Worm (Caenorhabditis elegans) whole organism, L1 larva: ENCODE results near the gene tim-1.

Experiments used
- F16B12.6 ChIP-seq: fragments of 150-350 bp; optimal IDR thresholded peaks from 2 replicates; lab custom pipeline; 2014; ENCODE audit warnings: missing biosample characterization, missing genetic modification characterization
- Y116A8C.19 ChIP-seq: sonication (generic microtip); optimal IDR thresholded peaks from 2 replicates; lab custom pipeline; 2016; ENCODE audit warnings: missing compliant biosample characterization, missing genetic modification characterization, borderline replicate concordance
- alr-1 ChIP-seq: fragments of 200-800 bp; sonication (Bioruptor generic); optimal IDR thresholded peaks from 2 replicates; lab custom pipeline; 2018; ENCODE audit warnings: borderline replicate concordance, mild to moderate bottlenecking, missing genetic modification characterization, missing compliant biosample characterization
- ceh-63 ChIP-seq: fragments of 200-800 bp; sonication (Bioruptor generic); optimal IDR thresholded peaks from 2 replicates; lab custom pipeline; 2018; ENCODE audit warnings: mild to moderate bottlenecking, missing genetic modification characterization, missing compliant biosample characterization
- ceh-8 ChIP-seq: fragments of 200-800 bp; sonication (Bioruptor generic); optimal IDR thresholded peaks from 2 replicates; lab custom pipeline; 2018; ENCODE audit warnings: mild to moderate bottlenecking, missing genetic modification characterization, moderate library complexity, missing compliant biosample characterization
- ceh-88 ChIP-seq: fragments of 200-800 bp; sonication (Bioruptor generic); IDR thresholded peaks from 2 replicates; pipeline ENCODE4 v1.3.6; 2022; ENCODE audit warnings: missing genetic modification characterization, missing compliant biosample characterization
- ceh-90 ChIP-seq: sonication (generic microtip); optimal IDR thresholded peaks from 2 replicates; lab custom pipeline; 2016; ENCODE audit warnings: missing genetic modification characterization, missing compliant biosample characterization
- dpl-1 ChIP-seq, 3 experiments: fragments of 150-350 bp in 2 of 3; sonication (generic microtip) in 1 of 3; optimal IDR thresholded peaks; 2 replicates each; lab custom pipeline; 2014 to 2017; ENCODE audit warnings: missing biosample characterization in 3 of 3, missing genetic modification characterization in 3 of 3, missing genetic modification reagents in 3 of 3
- efl-1 ChIP-seq, 4 experiments: fragments of 150-350 bp; optimal IDR thresholded peaks in 3 of 4; peaks in 1 of 4; 1 replicate in 1 of 4; 2 replicates in 3 of 4; lab custom pipeline; 2014; ENCODE audit warnings: missing biosample characterization in 2 of 4, missing genetic modification characterization in 2 of 4, missing genetic modification reagents in 2 of 4
- fkh-10 ChIP-seq: sonication (generic microtip); optimal IDR thresholded peaks from 2 replicates; lab custom pipeline; 2017; ENCODE audit warnings: missing biosample characterization, missing genetic modification reagents, missing genetic modification characterization
- fkh-4 ChIP-seq: sonication (generic microtip); optimal IDR thresholded peaks from 2 replicates; lab custom pipeline; 2016; ENCODE audit warnings: missing compliant biosample characterization, missing genetic modification characterization, borderline replicate concordance
- fkh-8 ChIP-seq: sonication (generic microtip); optimal IDR thresholded peaks from 2 replicates; lab custom pipeline; 2016; ENCODE audit warnings: mild to moderate bottlenecking, missing genetic modification characterization, missing compliant biosample characterization
- fos-1 ChIP-seq: fragments of 150-350 bp; optimal IDR thresholded peaks from 2 replicates; lab custom pipeline; 2014; ENCODE audit warnings: missing biosample characterization, missing genetic modification characterization
- grh-1 ChIP-seq: fragments of 200-800 bp; sonication (Bioruptor generic); IDR thresholded peaks from 2 replicates; pipeline ENCODE4 v1.3.6; 2022; ENCODE audit warnings: missing genetic modification reagents, missing genetic modification characterization, missing compliant biosample characterization
- hlh-17 ChIP-seq: fragments of 200-800 bp; sonication (Bioruptor generic); optimal IDR thresholded peaks from 2 replicates; lab custom pipeline; 2018; ENCODE audit warnings: missing genetic modification characterization, mild to moderate bottlenecking, missing compliant biosample characterization, moderate library complexity, borderline replicate concordance
- hpl-2 ChIP-seq: fragments of 150-350 bp; optimal IDR thresholded peaks from 2 replicates; lab custom pipeline; 2014; ENCODE audit warnings: missing biosample characterization, missing genetic modification reagents, missing genetic modification characterization
- isw-1 ChIP-seq: fragments of 200-800 bp; sonication (Bioruptor generic); IDR thresholded peaks from 2 replicates; pipeline ENCODE4 v1.3.6; 2022; ENCODE audit warnings: missing genetic modification characterization, missing compliant biosample characterization
- lsy-2 ChIP-seq, 2 experiments: fragments of 150-350 bp; optimal IDR thresholded peaks; 2 replicates each; lab custom pipeline; 2014; ENCODE audit warnings: missing biosample characterization in 2 of 2, missing genetic modification characterization in 2 of 2
- mep-1 ChIP-seq: fragments of 150-350 bp; optimal IDR thresholded peaks from 2 replicates; lab custom pipeline; 2014; ENCODE audit warnings: missing biosample characterization, missing genetic modification characterization
- nhr-19 ChIP-seq: fragments of 200-800 bp; sonication (Bioruptor generic); conservative IDR thresholded peaks from 2 replicates; pipeline ENCODE4 v1.3.6; 2022; ENCODE audit warnings: missing genetic modification characterization, missing compliant biosample characterization
- nhr-28 ChIP-seq: fragments of 150-350 bp; optimal IDR thresholded peaks from 2 replicates; lab custom pipeline; 2014; ENCODE audit warnings: missing biosample characterization, missing genetic modification characterization
- nhr-85 ChIP-seq: sonication (generic microtip); peaks from one replicate; lab custom pipeline; 2016; ENCODE audit warnings: missing genetic modification characterization, inconsistent platforms, missing compliant biosample characterization
- nhr-90 ChIP-seq: sonication (generic microtip); optimal IDR thresholded peaks from 2 replicates; lab custom pipeline; 2016; ENCODE audit warnings: mild to moderate bottlenecking, missing genetic modification characterization, missing compliant biosample characterization; ENCODE audit not compliant: poor library complexity
- rnt-1 ChIP-seq: sonication (generic microtip); optimal IDR thresholded peaks from 2 replicates; lab custom pipeline; 2016; ENCODE audit warnings: mild to moderate bottlenecking, missing genetic modification characterization, moderate library complexity, missing compliant biosample characterization
- skn-1 ChIP-seq: fragments of 150-350 bp; optimal IDR thresholded peaks from 2 replicates; lab custom pipeline; 2014; ENCODE audit warnings: missing biosample characterization, missing genetic modification characterization
- snu-23 ChIP-seq: sonication (generic microtip); optimal IDR thresholded peaks from 2 replicates; lab custom pipeline; 2016; ENCODE audit warnings: missing genetic modification characterization, missing compliant biosample characterization
- sup-37 ChIP-seq: fragments of 200-800 bp; sonication (Bioruptor generic); optimal IDR thresholded peaks from 2 replicates; lab custom pipeline; 2018; ENCODE audit warnings: mild to moderate bottlenecking, missing genetic modification characterization, missing compliant biosample characterization
- unc-30 ChIP-seq: sonication (generic microtip); optimal IDR thresholded peaks from 2 replicates; lab custom pipeline; 2017; ENCODE audit warnings: missing biosample characterization, missing genetic modification characterization
- unc-86 ChIP-seq: sonication (generic microtip); optimal IDR thresholded peaks from 2 replicates; lab custom pipeline; 2016; ENCODE audit warnings: missing genetic modification characterization, missing compliant biosample characterization
- zip-4 ChIP-seq: fragments of 200-800 bp; sonication (Bioruptor generic); optimal IDR thresholded peaks from 2 replicates; lab custom pipeline; 2018; ENCODE audit warnings: mild to moderate bottlenecking, missing genetic modification characterization, moderate library complexity, missing compliant biosample characterization
- ztf-11 ChIP-seq, 2 experiments: sonication (generic microtip); optimal IDR thresholded peaks; 2 replicates each; lab custom pipeline; 2016 to 2017; ENCODE audit warnings: missing genetic modification characterization in 2 of 2, missing biosample characterization in 1 of 2, missing compliant biosample characterization in 1 of 2

The tim-1 gene

ce11 chrIII:12235359-12235758 is 14.6 kb downstream of the tim-1 start:
- TF ChIP-seq hlh-17 (GFP tag; lab: Kevin White, UChicago): no peak
- TF ChIP-seq efl-1 (optimal IDR thresholded peaks at IDR 0.05; lab: Kevin White, UChicago): no peak
- TF ChIP-seq efl-1 (GFP tag; optimal IDR thresholded peaks at IDR 0.05 in 1 of 2; lab: Kevin White, UChicago): no peak
- no peak for TF ChIP-seq rnt-1 (tag; lab: Kevin White, UChicago)
- no peak for TF ChIP-seq nhr-19
- TF ChIP-seq unc-30: no peak
- no peak for TF ChIP-seq alr-1
- no peak for TF ChIP-seq nhr-28 (tag; lab: Kevin White, UChicago)

ce11 chrIII:12233493-12233892 is 16.5 kb downstream of the tim-1 start:
- no peak for TF ChIP-seq ceh-8 (GFP tag; lab: Kevin White, UChicago)
- no peak for TF ChIP-seq sup-37 (GFP tag; lab: Kevin White, UChicago)
- TF ChIP-seq efl-1 (optimal IDR thresholded peaks at IDR 0.05; lab: Kevin White, UChicago): no peak
- TF ChIP-seq efl-1 (GFP tag; optimal IDR thresholded peaks at IDR 0.05 in 1 of 2; lab: Kevin White, UChicago): peak in 1 of 2 experiments; percentile 84

ce11 chrIII:12231539-12231938 is 18.4 kb downstream of the tim-1 start:
- no peak for TF ChIP-seq grh-1 (GFP tag; lab: Robert Waterston, UW)
- no peak for TF ChIP-seq hpl-2
- TF ChIP-seq ceh-90 (tag; lab: Kevin White, UChicago): no peak
- TF ChIP-seq fos-1 (tag; lab: Kevin White, UChicago): no peak
- TF ChIP-seq fkh-4 (tag; lab: Kevin White, UChicago): no peak
- no peak for TF ChIP-seq nhr-90 (tag; lab: Kevin White, UChicago)
- no peak for TF ChIP-seq mep-1 (tag; lab: Kevin White, UChicago)
- TF ChIP-seq F16B12.6 (tag; lab: Kevin White, UChicago): no peak
- TF ChIP-seq rnt-1 (tag; lab: Kevin White, UChicago): no peak
- TF ChIP-seq unc-30: no peak
- no peak for TF ChIP-seq hlh-17 (GFP tag; lab: Kevin White, UChicago)
- no peak for TF ChIP-seq zip-4
- TF ChIP-seq alr-1: no peak
- TF ChIP-seq fkh-10 (GFP tag; lab: Kevin White, UChicago): no peak

- TF ChIP-seq nhr-85 (tag; lab: Kevin White, UChicago): peak; percentile 37
- TF ChIP-seq skn-1: no peak
- TF ChIP-seq unc-86: no peak
- no peak for TF ChIP-seq ceh-63 (GFP tag; lab: Kevin White, UChicago)
- no peak for TF ChIP-seq lsy-2 (tag; optimal IDR thresholded peaks at IDR 0.05; lab: Kevin White, UChicago)
- TF ChIP-seq grh-1 (GFP tag; lab: Robert Waterston, UW): no peak
- no peak for TF ChIP-seq unc-30
- no peak for TF ChIP-seq snu-23
- TF ChIP-seq, all 84 proteins: peak for 1
Observed at ce11 chrIII:12230195-12230594, 19.8 kb downstream of the tim-1 start.

ce11 chrIII:12227935-12228334 is 22.0 kb downstream of the tim-1 start:
- TF ChIP-seq isw-1 (GFP tag; lab: Robert Waterston, UW) (no peak), Y116A8C.19 (tag; lab: Kevin White, UChicago) (no peak), hpl-2 (no peak), ztf-11 (tag; optimal IDR thresholded peaks at IDR 0.05; lab: Kevin White, UChicago) (no peak), ceh-88 (GFP tag; lab: Robert Waterston, UW) (no peak), grh-1 (GFP tag; lab: Robert Waterston, UW) (no peak), fkh-8 (no peak), F16B12.6 (tag; lab: Kevin White, UChicago) (no peak), fos-1 (tag; lab: Kevin White, UChicago) (no peak), hlh-17 (GFP tag; lab: Kevin White, UChicago) (no peak), dpl-1 (GFP tag; optimal IDR thresholded peaks at IDR 0.05; lab: Kevin White, UChicago) (no peak), zip-4 (no peak), lsy-2 (tag; optimal IDR thresholded peaks at IDR 0.05; lab: Kevin White, UChicago) (no peak)
